Worm (Caenorhabditis elegans) whole organism, L4/young adult: ENCODE data around the gene srr-8.
A peak's percentile ranks its signal among the peaks of the same experiment; 100 is the strongest.

ENCODE experiments used
- W03F9.2 ChIP-seq: fragments of 150-350 bp; optimal IDR thresholded peaks from 2 replicates; lab custom pipeline; 2014; ENCODE audit warnings: missing biosample characterization, missing genetic modification characterization
- dao-5 ChIP-seq: sonication (generic microtip); optimal IDR thresholded peaks from 2 replicates; lab custom pipeline; 2016; ENCODE audit warnings: missing genotype, missing genetic modification characterization, moderate library complexity, missing compliant biosample characterization
- him-1 ChIP-seq: sonication (generic microtip); optimal IDR thresholded peaks from 2 replicates; lab custom pipeline; 2016; ENCODE audit warnings: missing genotype, missing genetic modification reagents, missing genetic modification characterization, missing compliant biosample characterization

The srr-8 gene

DNA sequence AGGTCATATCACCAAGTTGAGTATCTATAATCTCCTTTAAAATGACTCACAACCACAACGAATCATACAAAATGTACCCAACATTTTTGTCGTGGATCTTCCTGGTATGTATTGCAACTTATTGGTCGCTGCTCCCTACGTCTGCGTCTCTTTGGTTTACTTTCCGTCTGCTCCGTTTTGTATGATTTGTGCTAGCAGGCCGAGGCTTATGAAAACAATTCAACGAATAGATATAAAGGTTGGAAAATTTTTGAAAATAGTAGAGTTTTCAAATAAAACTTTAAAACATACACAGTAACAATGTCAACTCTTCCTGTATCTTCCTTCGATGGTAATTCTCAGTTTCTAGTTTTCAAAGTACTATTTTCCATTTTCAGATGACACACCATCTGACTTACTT is at the start of gene srr-8:
srr-8 (plus strand) TSS at position 301 of the 400 bp plus-strand sequence.
- TF ChIP-seq dao-5 (tag; lab: Kevin White, UChicago) (no peak), him-1 (tag; lab: Kevin White, UChicago) (no peak), W03F9.2 (tag; lab: Kevin White, UChicago) (no peak)

DNA sequence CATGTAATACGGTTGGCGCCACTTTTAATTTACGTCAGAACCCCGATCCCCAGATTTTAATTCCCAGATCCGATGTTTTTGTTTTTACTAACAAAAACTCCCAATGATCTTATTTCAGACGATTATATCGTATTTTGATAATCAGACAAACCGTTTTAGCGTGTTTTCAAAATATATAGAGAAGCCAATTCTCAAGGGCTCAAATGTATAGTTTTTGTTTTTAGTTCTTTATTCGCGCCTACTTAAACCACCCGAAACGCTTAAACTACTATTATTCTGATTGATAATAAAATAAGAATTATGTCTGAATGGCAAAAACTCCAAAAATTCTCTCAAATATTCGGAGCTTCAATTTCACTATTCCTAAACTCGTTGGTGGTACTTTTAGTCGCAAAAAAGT is 45.0 kb upstream of the srr-8 start, which contains the start of gene str-208:
str-208 (plus strand) TSS at position 301 of the 400 bp plus-strand sequence.
- no peak for TF ChIP-seq W03F9.2 (tag; lab: Kevin White, UChicago)
- no peak for TF ChIP-seq dao-5 (tag; lab: Kevin White, UChicago)
- no peak for TF ChIP-seq him-1 (tag; lab: Kevin White, UChicago)

DNA sequence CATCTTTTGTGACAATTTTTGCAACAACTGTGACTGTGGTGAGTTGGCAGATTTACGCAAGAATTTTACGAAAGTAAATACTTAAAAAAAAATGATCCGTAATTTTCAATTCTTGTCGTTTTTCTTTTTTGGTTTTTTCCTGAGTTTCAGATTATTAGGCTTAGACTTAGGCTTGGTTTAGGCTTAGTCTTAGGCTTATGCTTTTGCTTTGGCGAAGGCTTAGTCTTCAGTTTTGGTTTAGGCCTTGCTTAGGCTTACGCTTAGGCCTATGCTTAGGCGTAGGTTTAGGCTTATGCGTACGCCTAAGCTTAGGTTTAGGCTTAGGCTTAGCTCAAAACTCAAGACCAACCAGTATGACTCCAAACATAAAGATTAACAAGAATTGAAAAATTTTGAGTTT is 43.9 kb upstream of the srr-8 start:
- TF ChIP-seq dao-5 (tag; lab: Kevin White, UChicago): no peak
- TF ChIP-seq him-1 (tag; lab: Kevin White, UChicago): no peak
- TF ChIP-seq W03F9.2 (tag; lab: Kevin White, UChicago): no peak

DNA sequence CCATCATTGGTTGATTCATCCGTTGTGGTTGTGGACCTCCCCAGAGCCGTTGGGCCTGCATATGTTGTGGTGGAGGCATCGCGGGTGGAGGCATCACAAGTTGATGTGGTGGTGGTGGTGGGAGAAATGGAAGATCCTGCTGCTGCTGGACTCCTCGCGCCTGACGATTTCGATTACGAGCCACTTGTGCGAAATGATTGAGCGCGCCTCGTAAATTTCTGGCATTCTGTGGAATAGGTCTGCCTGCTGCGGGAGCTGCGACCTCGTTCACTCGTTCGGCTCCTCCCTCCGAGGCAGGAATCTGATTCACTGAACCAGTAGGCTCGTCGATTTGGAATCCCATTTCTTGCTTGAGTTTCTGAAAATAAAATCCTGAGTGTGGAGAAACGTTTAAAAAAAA is 40.8 kb upstream of the srr-8 start:
- TF ChIP-seq him-1 (tag; lab: Kevin White, UChicago): no peak
- TF ChIP-seq dao-5 (tag; lab: Kevin White, UChicago): no peak
- TF ChIP-seq W03F9.2 (tag; lab: Kevin White, UChicago): no peak

DNA sequence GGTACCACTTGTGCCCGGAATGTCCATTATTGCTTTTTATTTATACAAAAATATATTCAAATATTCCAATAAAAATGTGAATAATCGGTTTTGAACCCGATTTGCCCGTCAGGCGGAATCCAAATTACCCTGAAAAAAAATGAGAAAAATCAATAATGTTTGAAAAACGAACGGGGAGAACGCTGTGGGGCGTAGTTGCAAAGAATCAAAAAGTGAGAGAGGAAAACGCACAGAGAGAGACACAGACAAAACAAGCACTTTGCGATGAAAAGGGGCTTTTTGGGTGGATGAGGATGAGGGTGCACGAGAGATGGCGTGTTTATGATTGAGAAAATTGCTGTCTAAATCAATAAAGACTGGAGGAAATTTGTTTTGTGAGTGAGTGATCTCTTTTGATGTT is 38.5 kb upstream of the srr-8 start, which contains the start of gene tam-1:
tam-1 (minus strand) TSS at position 135 of the 400 bp plus-strand sequence.
- no peak for TF ChIP-seq him-1 (tag; lab: Kevin White, UChicago)

DNA sequence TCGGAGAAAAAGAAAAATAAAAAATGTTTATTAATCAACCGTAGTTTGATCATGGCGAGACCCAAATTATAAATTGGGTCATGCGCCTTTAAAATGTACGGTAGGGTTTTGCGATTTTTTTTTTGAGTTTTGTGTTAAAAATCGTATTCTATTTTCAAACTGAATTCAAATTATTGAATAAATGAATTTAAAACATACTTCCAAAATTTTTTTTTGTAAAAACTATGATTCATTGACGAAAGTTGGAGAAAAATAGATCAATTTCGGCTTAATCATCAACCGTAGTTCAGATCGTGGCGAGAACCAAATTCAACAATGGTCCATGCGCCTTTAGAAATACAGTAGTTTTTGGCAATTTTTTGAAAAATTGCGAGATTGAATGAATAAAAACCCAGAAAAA is 37.9 kb upstream of the srr-8 start:
- TF ChIP-seq W03F9.2 (tag; lab: Kevin White, UChicago) (peak; percentile 39), dao-5 (tag; lab: Kevin White, UChicago) (no peak), him-1 (tag; lab: Kevin White, UChicago) (no peak)

DNA sequence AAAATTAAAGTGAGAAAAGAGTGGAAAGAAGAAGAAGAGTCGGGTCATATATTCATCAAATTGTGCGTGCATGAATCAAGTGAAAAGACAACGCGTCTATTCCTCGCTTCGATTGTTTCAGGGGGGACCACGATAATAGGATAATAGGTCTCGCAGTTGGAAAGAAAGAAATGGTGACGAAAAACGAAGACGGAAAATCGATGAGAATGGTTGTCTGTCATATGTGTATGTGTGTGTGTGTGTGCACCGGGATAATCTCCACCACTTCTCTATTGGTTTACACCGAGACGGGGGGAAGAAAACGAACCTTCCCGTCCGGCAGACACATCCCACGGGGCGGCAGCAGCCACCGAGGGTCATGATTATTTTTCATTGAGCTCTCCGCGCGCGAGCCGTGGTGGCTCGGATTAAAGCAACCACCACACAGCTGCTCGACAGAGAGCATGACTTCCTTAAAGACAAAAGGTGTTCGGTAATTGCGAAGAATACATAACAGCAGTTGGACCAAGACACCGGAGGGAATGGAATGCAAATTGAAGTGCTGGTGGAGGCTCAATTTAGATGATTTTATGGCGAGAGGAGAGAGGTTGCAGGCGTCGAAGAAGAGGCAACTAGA is 37.4 kb upstream of the srr-8 start:
- no peak for TF ChIP-seq W03F9.2 (tag; lab: Kevin White, UChicago)
- TF ChIP-seq him-1 (tag; lab: Kevin White, UChicago): no peak
- TF ChIP-seq dao-5 (tag; lab: Kevin White, UChicago): no peak

DNA sequence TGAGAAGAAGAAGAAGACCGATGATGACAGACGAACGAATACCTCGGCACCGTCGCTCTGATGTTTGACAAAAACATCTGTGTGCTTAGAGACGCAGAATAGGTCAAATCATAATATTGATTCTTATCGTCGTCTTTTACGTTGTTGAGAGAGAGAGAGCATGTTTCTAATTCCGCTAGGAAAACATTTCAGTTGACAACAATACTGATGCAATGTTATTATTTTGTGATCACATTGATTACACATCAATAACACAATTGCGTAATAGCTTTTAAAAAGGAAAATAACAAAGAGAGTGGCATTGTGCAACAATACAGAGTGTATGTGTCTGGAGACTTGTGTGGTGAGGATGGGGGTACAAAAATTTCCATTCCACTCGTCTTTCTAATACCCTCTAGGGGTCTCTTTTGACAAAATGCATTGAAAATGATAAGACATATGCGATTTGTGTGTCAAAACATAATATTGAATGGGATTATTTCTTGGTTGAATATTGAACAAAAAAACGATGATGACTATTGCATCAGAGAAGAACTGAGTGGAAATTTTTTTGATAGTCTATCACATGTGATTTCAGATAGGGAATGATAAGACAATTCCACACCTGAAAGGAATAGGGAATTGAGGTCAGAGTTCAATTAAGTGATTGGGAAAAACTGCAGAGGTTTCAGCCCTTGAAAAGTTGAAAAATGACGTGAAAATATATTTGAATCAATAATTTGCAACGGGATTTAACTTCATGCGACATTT is 36.6 kb upstream of the srr-8 start:
- TF ChIP-seq W03F9.2 (tag; lab: Kevin White, UChicago) (no peak), him-1 (tag; lab: Kevin White, UChicago) (no peak), dao-5 (tag; lab: Kevin White, UChicago) (no peak)

DNA sequence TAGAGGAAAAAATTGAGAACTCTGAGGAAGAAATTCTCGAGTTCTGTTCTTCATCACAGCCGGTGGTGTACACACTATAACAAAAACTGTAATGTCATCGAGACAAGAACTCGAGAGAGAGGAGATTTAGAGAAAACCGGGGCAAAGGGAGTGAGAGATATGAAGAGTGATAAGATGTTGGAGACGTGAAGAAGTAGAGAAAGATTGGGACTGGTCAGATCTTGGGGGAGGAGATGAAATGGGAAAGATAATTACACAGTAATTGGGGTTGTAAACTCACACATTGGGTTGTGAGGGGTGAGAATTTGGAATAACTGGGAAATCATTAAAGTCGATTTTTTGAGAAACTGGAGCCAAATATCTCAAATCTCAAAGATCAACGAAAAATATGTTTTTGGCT is 35.7 kb upstream of the srr-8 start:
- TF ChIP-seq him-1 (tag; lab: Kevin White, UChicago) (no peak), dao-5 (tag; lab: Kevin White, UChicago) (no peak), W03F9.2 (tag; lab: Kevin White, UChicago) (no peak)

DNA sequence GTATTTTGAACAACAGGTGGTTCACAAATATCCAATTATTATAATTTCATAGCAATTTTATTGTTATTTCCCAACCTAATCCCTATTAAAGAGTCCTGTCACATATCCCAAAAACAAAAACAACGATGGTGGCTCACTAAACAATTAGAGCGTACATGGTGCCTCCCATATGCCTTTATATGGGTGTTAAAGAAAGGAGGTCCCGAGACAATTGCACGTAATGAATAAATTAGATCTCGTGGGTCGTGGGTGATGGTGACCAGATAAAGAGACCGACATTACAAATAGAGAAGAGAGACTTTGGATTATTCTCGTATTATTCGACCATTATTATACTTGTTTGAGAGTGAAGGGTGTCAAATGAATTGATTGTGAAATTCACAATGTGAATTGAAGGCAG is 34.2 kb upstream of the srr-8 start:
- TF ChIP-seq dao-5 (tag; lab: Kevin White, UChicago) (no peak), W03F9.2 (tag; lab: Kevin White, UChicago) (no peak), him-1 (tag; lab: Kevin White, UChicago) (no peak)

DNA sequence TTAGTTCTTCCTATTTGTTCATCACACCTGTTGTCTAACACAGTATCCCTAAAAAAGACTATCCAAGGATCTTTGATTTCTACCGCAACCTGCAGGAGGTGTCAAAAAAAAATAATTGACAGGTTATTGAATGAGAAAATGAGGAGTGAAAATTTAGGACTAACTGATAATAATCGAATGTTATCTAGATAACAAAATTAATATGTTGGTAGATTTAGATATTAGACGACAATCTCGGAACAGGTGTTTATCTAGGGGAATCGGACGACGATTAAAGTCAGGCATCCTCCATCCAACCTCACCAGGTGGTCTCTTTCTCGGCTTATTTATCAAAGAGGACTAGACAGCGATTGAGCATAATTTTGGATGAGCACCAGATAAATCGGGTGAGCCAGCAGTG is 32.7 kb upstream of the srr-8 start:
- TF ChIP-seq W03F9.2 (tag; lab: Kevin White, UChicago): no peak
- no peak for TF ChIP-seq dao-5 (tag; lab: Kevin White, UChicago)
- no peak for TF ChIP-seq him-1 (tag; lab: Kevin White, UChicago)

DNA sequence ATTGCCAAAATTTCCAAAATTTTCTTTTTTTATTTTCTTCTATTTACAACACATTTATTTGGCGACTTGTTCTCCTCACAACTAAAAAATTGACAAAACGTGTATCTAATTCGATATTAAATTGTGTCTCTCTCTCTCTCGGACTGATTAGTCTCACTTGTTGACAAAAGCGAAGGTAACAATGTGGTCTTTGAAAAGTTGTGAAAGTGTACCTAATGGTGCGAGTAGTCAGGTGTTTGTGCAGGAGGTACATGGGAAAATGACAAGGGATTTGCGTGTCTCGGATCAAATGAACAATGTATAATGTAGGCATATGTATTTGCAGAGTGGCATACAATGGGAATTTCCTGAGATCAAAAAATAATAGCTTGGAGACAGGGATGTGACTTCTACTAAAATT is 32.0 kb upstream of the srr-8 start:
- TF ChIP-seq W03F9.2 (tag; lab: Kevin White, UChicago): no peak
- TF ChIP-seq dao-5 (tag; lab: Kevin White, UChicago): no peak
- TF ChIP-seq him-1 (tag; lab: Kevin White, UChicago): no peak

DNA sequence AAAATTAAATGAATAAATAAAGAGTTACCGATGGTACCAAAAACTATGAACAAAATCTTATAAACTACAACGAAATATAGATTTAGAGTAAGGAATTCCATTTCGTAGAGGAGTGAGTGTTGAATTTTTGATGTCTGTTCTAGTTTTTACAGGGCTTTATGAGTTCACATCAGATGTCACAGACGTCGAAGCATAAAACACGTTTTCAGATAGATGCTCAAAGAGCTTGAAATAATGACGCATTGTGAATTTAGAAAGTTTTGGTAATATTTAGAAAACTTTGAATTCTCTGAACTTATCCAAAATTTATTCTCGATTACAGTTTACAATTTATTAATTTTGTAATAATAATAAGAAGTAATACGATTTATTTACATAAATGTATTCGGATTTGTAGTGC is 28.5 kb upstream of the srr-8 start, which contains the start of gene srsx-9:
srsx-9 (minus strand) TSS at position 101 of the 400 bp plus-strand sequence.
- no peak for TF ChIP-seq him-1 (tag; lab: Kevin White, UChicago)
- no peak for TF ChIP-seq W03F9.2 (tag; lab: Kevin White, UChicago)
- TF ChIP-seq dao-5 (tag; lab: Kevin White, UChicago): no peak

DNA sequence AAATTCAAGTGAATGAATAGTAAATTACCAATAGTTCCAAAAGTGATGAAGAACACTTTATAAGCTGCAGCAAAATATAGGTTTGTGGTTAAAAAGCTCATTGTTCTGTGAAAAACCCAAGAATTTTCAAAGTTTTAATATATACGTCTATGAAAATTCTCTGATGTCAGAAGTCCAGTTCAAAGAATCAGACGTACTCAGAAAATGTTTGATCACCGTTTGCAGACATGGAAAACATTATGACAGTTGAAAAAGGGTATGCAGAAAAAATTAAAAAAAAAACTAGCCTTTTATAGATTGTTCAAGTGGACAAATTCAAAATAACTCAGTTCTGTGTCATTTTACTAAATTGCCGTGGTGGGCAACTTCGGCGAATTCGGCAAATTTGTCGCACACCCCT is 26.8 kb upstream of the srr-8 start, which contains the start of gene srsx-10:
srsx-10 (minus strand) TSS at position 101 of the 400 bp plus-strand sequence.
- TF ChIP-seq W03F9.2 (tag; lab: Kevin White, UChicago): no peak
- no peak for TF ChIP-seq him-1 (tag; lab: Kevin White, UChicago)
- TF ChIP-seq dao-5 (tag; lab: Kevin White, UChicago): no peak
